Fruit fly (Drosophila melanogaster) whole organism, wandering third instar larva: ENCODE data around the gene CG43333.
A peak's percentile ranks its signal among the peaks of the same experiment; 100 is the strongest.

Experiments used
- Abd-B ChIP-seq: fragments of >200 bp; optimal IDR thresholded peaks from 2 replicates; lab custom pipeline; 2017; ENCODE audit warnings: missing biosample characterization, missing genetic modification characterization
- CG32264 ChIP-seq: fragments of 200-800 bp; sonication (Bioruptor generic); optimal IDR thresholded peaks from 2 replicates; lab custom pipeline; 2016; ENCODE audit warnings: missing biosample characterization, missing genetic modification characterization
- CG9705 ChIP-seq: fragments of 200-800 bp; sonication (Bioruptor generic); optimal IDR thresholded peaks from 2 replicates; lab custom pipeline; 2018; ENCODE audit warnings: missing biosample characterization, mild to moderate bottlenecking, missing genetic modification characterization
- CrebA ChIP-seq: fragments of 200-800 bp; sonication (Bioruptor generic); optimal IDR thresholded peaks from 2 replicates; lab custom pipeline; 2016; ENCODE audit warnings: missing biosample characterization, mild to moderate bottlenecking, missing genetic modification characterization, borderline replicate concordance
- Dfd ChIP-seq: fragments of >200 bp; optimal IDR thresholded peaks from 2 replicates; lab custom pipeline; 2017; ENCODE audit warnings: missing biosample characterization, missing genetic modification characterization
- Dif ChIP-seq: fragments of 200-275, 200-300 bp; sonication (Bioruptor generic); optimal IDR thresholded peaks from 2 replicates; lab custom pipeline; 2018; ENCODE audit warnings: missing biosample characterization, missing genetic modification characterization; ENCODE audit not compliant: partially characterized antibody
- HLH106 ChIP-seq: fragments of 200-800 bp; optimal IDR thresholded peaks from 3 replicates; lab custom pipeline; 2019; ENCODE audit warnings: missing biosample characterization, mild to moderate bottlenecking, missing genetic modification characterization, moderate library complexity
- Hnf4 ChIP-seq: fragments of 200-800 bp; sonication (Bioruptor generic); optimal IDR thresholded peaks from 2 replicates; lab custom pipeline; 2016; ENCODE audit warnings: missing biosample characterization, mild to moderate bottlenecking, missing genetic modification characterization
- Hr78 ChIP-seq: fragments of >200 bp; optimal IDR thresholded peaks from 2 replicates; lab custom pipeline; 2017; ENCODE audit warnings: missing biosample characterization, missing genetic modification characterization
- Hr83 ChIP-seq: fragments of 200-300 bp; sonication (Bioruptor generic); optimal IDR thresholded peaks from 2 replicates; lab custom pipeline; 2016; ENCODE audit warnings: missing biosample characterization, mild to moderate bottlenecking, missing genetic modification characterization, moderate library complexity; ENCODE audit not compliant: poor library complexity, severe bottlenecking
- Jra ChIP-seq: sonication (Bioruptor generic); optimal IDR thresholded peaks from 2 replicates; lab custom pipeline; 2016; ENCODE audit warnings: missing biosample characterization, missing genetic modification characterization
- Mio ChIP-seq: sonication (Bioruptor generic); optimal IDR thresholded peaks from 2 replicates; lab custom pipeline; 2016; ENCODE audit warnings: missing biosample characterization, missing genetic modification characterization
- Myc ChIP-seq: fragments of >200 bp; optimal IDR thresholded peaks from 2 replicates; lab custom pipeline; 2017
- N ChIP-seq: fragments of >200 bp; optimal IDR thresholded peaks from 2 replicates; lab custom pipeline; 2018; ENCODE audit warnings: missing biosample characterization, missing external identifiers, missing genetic modification characterization
- Rel ChIP-seq, 2 experiments: fragments of 200-800 bp; sonication (Bioruptor generic) in 1 of 2; optimal IDR thresholded peaks; 2 replicates in 1 of 2; 3 replicates in 1 of 2; lab custom pipeline; 2016 to 2019; ENCODE audit warnings: mild to moderate bottlenecking in 2 of 2, missing biosample characterization in 2 of 2, missing genetic modification characterization in 2 of 2, moderate library complexity in 1 of 2
- Sp1 ChIP-seq: fragments of 200-800 bp; sonication (Bioruptor generic); optimal IDR thresholded peaks from 3 replicates; lab custom pipeline; 2019; ENCODE audit warnings: missing biosample characterization, mild to moderate bottlenecking, missing genetic modification characterization, moderate library complexity
- Vsx2 ChIP-seq: fragments of 200-300, 225-300 bp; sonication (Bioruptor generic); optimal IDR thresholded peaks from 2 replicates; lab custom pipeline; 2018; ENCODE audit warnings: missing biosample characterization, missing genetic modification characterization; ENCODE audit not compliant: partially characterized antibody
- br ChIP-seq: fragments of 200-800 bp; sonication (Bioruptor generic); optimal IDR thresholded peaks from 2 replicates; lab custom pipeline; 2016; ENCODE audit warnings: missing biosample characterization, missing genetic modification characterization
- dl ChIP-seq, 2 experiments: fragments of 175-275, 200-275 bp in 1 of 2; fragments of 200-275 bp in 1 of 2; sonication (Bioruptor generic); optimal IDR thresholded peaks; lab custom pipeline; 2018; ENCODE audit warnings: mild to moderate bottlenecking in 2 of 2, missing biosample characterization in 2 of 2, missing genetic modification characterization in 2 of 2, moderate library complexity in 2 of 2; ENCODE audit not compliant: partially characterized antibody in 2 of 2, insufficient read depth in 1 of 2
- dmrt93B ChIP-seq: fragments of 200-800 bp; sonication (Bioruptor generic); optimal IDR thresholded peaks from 2 replicates; lab custom pipeline; 2018; ENCODE audit warnings: missing biosample characterization, mild to moderate bottlenecking, missing genetic modification characterization
- ey ChIP-seq: fragments of 200-800 bp; sonication (Bioruptor generic); optimal IDR thresholded peaks from 2 replicates; lab custom pipeline; 2016; ENCODE audit warnings: missing biosample characterization, missing genetic modification characterization
- foxo ChIP-seq, 2 experiments: fragments of 200-800 bp; sonication (Bioruptor generic); optimal IDR thresholded peaks; 2 replicates in 1 of 2; 3 replicates in 1 of 2; lab custom pipeline; 2016 to 2017; ENCODE audit warnings: missing biosample characterization in 2 of 2, missing genetic modification characterization in 2 of 2
- fru ChIP-seq: fragments of 200-800 bp; sonication (Bioruptor generic); optimal IDR thresholded peaks from 3 replicates; lab custom pipeline; 2016; ENCODE audit warnings: missing biosample characterization, mild to moderate bottlenecking, missing genetic modification characterization
- h ChIP-seq: fragments of 200-800 bp; sonication (Bioruptor generic); optimal IDR thresholded peaks from 3 replicates; lab custom pipeline; 2016; ENCODE audit warnings: missing biosample characterization, mild to moderate bottlenecking, missing genetic modification characterization
- jim ChIP-seq: fragments of 175-275, 200-325 bp; sonication (Bioruptor generic); optimal IDR thresholded peaks from 2 replicates; lab custom pipeline; 2016; ENCODE audit warnings: missing biosample characterization, mild to moderate bottlenecking, missing genetic modification characterization
- pan ChIP-seq: fragments of >200 bp; optimal IDR thresholded peaks from 2 replicates; lab custom pipeline; 2017
- psq ChIP-seq: fragments of 200-800 bp; sonication (Bioruptor generic); optimal IDR thresholded peaks from 3 replicates; lab custom pipeline; 2017; ENCODE audit warnings: missing biosample characterization, mild to moderate bottlenecking, missing genetic modification characterization, moderate library complexity
- rgr ChIP-seq: fragments of 200-800 bp; sonication (Bioruptor generic); optimal IDR thresholded peaks from 3 replicates; lab custom pipeline; 2016; ENCODE audit warnings: missing biosample characterization, mild to moderate bottlenecking, missing genetic modification characterization
- sv ChIP-seq: fragments of 200-800 bp; sonication (Bioruptor generic); optimal IDR thresholded peaks from 3 replicates; lab custom pipeline; 2016; ENCODE audit warnings: missing biosample characterization, missing genetic modification characterization
- tai ChIP-seq: sonication (Bioruptor generic); optimal IDR thresholded peaks from 2 replicates; lab custom pipeline; 2016; ENCODE audit warnings: missing biosample characterization, missing genetic modification characterization
- usp ChIP-seq: fragments of >200 bp; optimal IDR thresholded peaks from 2 replicates; lab custom pipeline; 2017; ENCODE audit warnings: missing biosample characterization, missing genetic modification characterization
- woc ChIP-seq: sonication (Bioruptor generic); optimal IDR thresholded peaks from 2 replicates; lab custom pipeline; 2016; ENCODE audit warnings: missing biosample characterization, mild to moderate bottlenecking, missing genetic modification characterization

CG43333 gene

dm6 chr2L:14223355-14223754 lies 42.9 kb upstream of the CG43333 start:
- TF ChIP-seq br (GFP tag; lab: Kevin White, UChicago) (no peak), dl (GFP tag; optimal IDR thresholded peaks at IDR 0.05; lab: Kevin White, UChicago; ENCODE audit: insufficient read depth in 1 of 2, partially characterized antibody in 2 of 2) (no peak), Hnf4 (GFP tag; lab: Kevin White, UChicago) (no peak), sv (GFP tag; lab: Kevin White, UChicago) (no peak), HLH106 (tag; lab: Kevin White, UChicago) (no peak), rgr (GFP tag; lab: Kevin White, UChicago) (no peak), CG32264 (no peak), foxo (GFP tag; optimal IDR thresholded peaks at IDR 0.05; lab: Kevin White, UChicago) (no peak), pan (lab: Kevin White, UChicago) (no peak), Sp1 (GFP tag; lab: Kevin White, UChicago) (no peak), psq (no peak)
- TF ChIP-seq, all 38 proteins: peak for 0

- TF ChIP-seq N (no peak), Sp1 (GFP tag; lab: Kevin White, UChicago) (no peak), sv (GFP tag; lab: Kevin White, UChicago) (no peak), Jra (no peak), CG32264 (no peak), Rel (GFP tag; optimal IDR thresholded peaks at IDR 0.05; lab: Kevin White, UChicago) (no peak), Rel (tag; optimal IDR thresholded peaks at IDR 0.05; lab: Kevin White, UChicago) (peak; percentile 6), dmrt93B (GFP tag; lab: Kevin White, UChicago) (no peak), Mio (GFP tag; lab: Kevin White, UChicago) (no peak)
These were observed 40.7 kb upstream of the CG43333 start for dm6 chr2L:14221227-14221626.

dm6 chr2L:14212686-14213085 lies 32.2 kb upstream of the CG43333 start:
- no peak for TF ChIP-seq Myc (lab: Kevin White, UChicago)
- peak; percentile 5 for TF ChIP-seq tai
- peak; percentile 5 for TF ChIP-seq ey (GFP tag; lab: Kevin White, UChicago)

dm6 chr2L:14211367-14211766 lies 30.9 kb upstream of the CG43333 start:
- TF ChIP-seq CG9705 (GFP tag; lab: Kevin White, UChicago) (no peak), rgr (GFP tag; lab: Kevin White, UChicago) (no peak), Dfd (GFP tag; lab: Kevin White, UChicago) (no peak), CrebA (GFP tag; lab: Kevin White, UChicago) (no peak), Jra (no peak), h (no peak), br (GFP tag; lab: Kevin White, UChicago) (no peak), Abd-B (GFP tag; lab: Kevin White, UChicago) (no peak), N (no peak)
- TF ChIP-seq, all 38 proteins: peak for 0

- TF ChIP-seq h, result no peak
- peak; percentile 24 for TF ChIP-seq CrebA (GFP tag; lab: Kevin White, UChicago)
- peak; percentile 82 for TF ChIP-seq Vsx2
- TF ChIP-seq rgr (GFP tag; lab: Kevin White, UChicago), result no peak
- peak; percentile 62 for TF ChIP-seq Dif (GFP tag; lab: Kevin White, UChicago)
- TF ChIP-seq dl (GFP tag; optimal IDR thresholded peaks at IDR 0.05; lab: Kevin White, UChicago; ENCODE audit: insufficient read depth in 1 of 2, partially characterized antibody in 2 of 2), result peak in 1 of 2 experiments; percentile 13
- TF ChIP-seq, all 38 proteins: peak for 4
These were observed 27.2 kb upstream of the CG43333 start for dm6 chr2L:14207593-14208236.

- TF ChIP-seq pan (lab: Kevin White, UChicago) (no peak), dl (GFP tag; optimal IDR thresholded peaks at IDR 0.05; lab: Kevin White, UChicago; ENCODE audit: insufficient read depth in 1 of 2, partially characterized antibody in 2 of 2) (no peak), N (no peak), Hr83 (GFP tag; lab: Kevin White, UChicago) (no peak), jim (GFP tag; lab: Kevin White, UChicago) (no peak), fru (GFP tag; lab: Kevin White, UChicago) (no peak), br (GFP tag; lab: Kevin White, UChicago) (no peak), woc (no peak), sv (GFP tag; lab: Kevin White, UChicago) (no peak), Mio (GFP tag; lab: Kevin White, UChicago) (no peak), Jra (no peak), Myc (lab: Kevin White, UChicago) (no peak), CG32264 (no peak), usp (GFP tag; lab: Kevin White, UChicago) (no peak), Hr78 (no peak)
These were observed 26.6 kb upstream of the CG43333 start for dm6 chr2L:14207134-14207533.
